Worm (Caenorhabditis elegans): ENCODE measurements around the gene F17C11.6.

The F17C11.6 gene

DNA sequence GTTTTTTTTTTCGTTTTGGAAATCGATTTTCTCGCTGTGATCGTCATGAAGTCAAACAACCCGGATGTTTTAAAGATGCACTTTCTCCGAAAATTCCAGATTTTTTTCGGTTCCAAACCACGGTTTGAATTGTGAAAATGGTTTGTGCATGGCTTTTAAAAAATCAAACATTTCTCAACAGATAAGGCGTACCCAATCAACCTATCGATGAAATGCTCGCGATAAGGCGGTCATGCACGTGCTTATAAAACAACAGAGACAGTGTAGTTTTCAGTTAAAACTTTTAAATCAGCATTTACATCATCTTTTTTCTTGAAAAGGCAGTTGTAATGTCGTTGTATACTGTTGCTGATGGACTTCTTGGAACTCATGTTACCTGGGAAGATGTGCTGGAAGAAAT, 22.5 kb upstream of the F17C11.6 start, which contains the start of gene F58B4.5 (continued):
- no peak for TF ChIP-seq jun-1 (tag; optimal IDR thresholded peaks at IDR 0.05)
- no peak for TF ChIP-seq F10B5.3 (tag; optimal IDR thresholded peaks at IDR 0.05)
- TF ChIP-seq madf-9 (GFP tag; conservative IDR thresholded peaks at IDR 0.05): no peak
- no peak for TF ChIP-seq ceh-32 (tag; optimal IDR thresholded peaks at IDR 0.05; ENCODE audit: poor library complexity)
- TF ChIP-seq arid-1 (GFP tag; conservative IDR thresholded peaks at IDR 0.05): no peak
- peak; percentile 73 for TF ChIP-seq hlh-11 (tag; optimal IDR thresholded peaks at IDR 0.05)

DNA sequence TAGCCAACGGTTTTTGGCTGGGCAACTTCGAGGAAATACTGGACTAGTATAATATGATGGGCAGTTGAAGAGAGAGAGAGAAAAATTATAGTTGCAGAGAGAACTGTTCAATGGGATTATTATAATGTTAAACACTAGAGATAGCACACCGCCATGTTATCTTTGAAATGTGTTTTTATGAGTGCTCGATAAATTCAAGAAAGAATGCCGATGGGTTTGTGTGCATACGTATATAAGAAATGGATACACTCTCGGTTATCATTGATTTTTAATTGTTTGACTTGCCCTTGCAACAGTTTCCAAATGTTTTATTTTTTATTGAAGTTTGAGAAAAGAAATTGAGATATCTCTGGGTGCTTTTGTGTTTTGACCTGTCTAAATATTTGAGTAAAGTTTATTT, 18.2 kb upstream of the F17C11.6 start, which contains the start of gene F17C11.12:
TSS of gene F17C11.12 (minus strand) at position 240 of the 400 bp plus-strand sequence.
- peak; percentile 8 for TF ChIP-seq nhr-77 (tag; optimal IDR thresholded peaks at IDR 0.05)
- no peak for TF ChIP-seq daf-16 (GFP tag; optimal IDR thresholded peaks at IDR 0.05)
- peak; percentile 52 for TF ChIP-seq daf-16 (tag; optimal IDR thresholded peaks at IDR 0.05)
- peak; percentile 89 for TF ChIP-seq php-3 (GFP tag; IDR thresholded peaks at IDR 0.05)
- TF ChIP-seq dmd-8 (GFP tag; IDR thresholded peaks at IDR 0.05): no peak
- peak; percentile 74 for TF ChIP-seq dve-1 (tag; optimal IDR thresholded peaks at IDR 0.05; ENCODE audit: insufficient read depth)
- peak; percentile 89 for TF ChIP-seq pqm-1 (tag; optimal IDR thresholded peaks at IDR 0.05)
- no peak for TF ChIP-seq Y105C5A.15 (GFP tag; IDR thresholded peaks at IDR 0.05)
- TF ChIP-seq dmd-6 (GFP tag; IDR thresholded peaks at IDR 0.05): peak; percentile 59
- no peak for TF ChIP-seq dmd-9 (GFP tag; IDR thresholded peaks at IDR 0.05)
- TF ChIP-seq nhr-28 (tag; optimal IDR thresholded peaks at IDR 0.05): peak; percentile 84
- TF ChIP-seq nhr-10 (tag; optimal IDR thresholded peaks at IDR 0.05): peak; percentile 3
- TF ChIP-seq hlh-11 (tag; optimal IDR thresholded peaks at IDR 0.05): peak; percentile 42
- TF ChIP-seq zfp-2 (tag; optimal IDR thresholded peaks at IDR 0.05): no peak

DNA sequence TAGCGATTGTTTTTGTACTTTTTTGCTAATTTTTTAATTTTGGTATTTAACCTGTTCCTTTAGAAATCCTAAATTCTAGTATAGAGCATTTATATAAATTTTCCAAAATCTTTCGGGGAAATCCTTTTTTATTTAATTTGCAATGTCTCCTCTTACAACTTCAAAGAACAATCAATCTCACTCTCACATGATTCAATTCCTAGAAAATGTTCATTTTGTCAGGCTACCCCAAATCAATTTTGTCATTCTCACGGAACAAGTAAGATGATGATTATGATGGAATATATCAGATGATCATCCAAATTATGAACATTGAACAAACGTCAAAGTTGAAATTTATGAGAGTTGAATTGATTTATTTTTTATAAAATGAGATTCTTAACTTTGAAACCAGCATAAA, 17.6 kb upstream of the F17C11.6 start:
- TF ChIP-seq mdl-1 (tag; optimal IDR thresholded peaks at IDR 0.05) (peak in 1 of 2 experiments; percentile 29), nhr-25 (tag; optimal IDR thresholded peaks at IDR 0.05; ENCODE audit: borderline replicate concordance, insufficient read depth) (no peak), lsy-2 (tag; optimal IDR thresholded peaks at IDR 0.05) (peak in 1 of 2 experiments; percentile 76), egl-27 (tag; optimal IDR thresholded peaks at IDR 0.05) (no peak), arid-1 (GFP tag; conservative IDR thresholded peaks at IDR 0.05) (no peak), lin-13 (GFP tag; optimal IDR thresholded peaks at IDR 0.05) (no peak), unc-39 (tag; optimal IDR thresholded peaks at IDR 0.05) (no peak), gei-8 (GFP tag; optimal IDR thresholded peaks at IDR 0.05) (peak; percentile 43), daf-16 (GFP tag; optimal IDR thresholded peaks at IDR 0.05) (no peak), daf-16 (tag; optimal IDR thresholded peaks at IDR 0.05) (peak; percentile 22), Y5F2A.4 (GFP tag; optimal IDR thresholded peaks at IDR 0.05) (no peak), hif-1 (tag; optimal IDR thresholded peaks at IDR 0.05) (peak in 1 of 2 experiments; percentile 43), T20F7.1 (GFP tag; optimal IDR thresholded peaks at IDR 0.05) (no peak), ztf-7 (tag; optimal IDR thresholded peaks at IDR 0.05) (peak; percentile 93), daf-12 (tag; optimal IDR thresholded peaks at IDR 0.05) (no peak), T26A8.4 (GFP tag; IDR thresholded peaks at IDR 0.05) (peak; percentile 32; the same call in 1 of the 2 replicates), mxl-2 (GFP tag; conservative IDR thresholded peaks at IDR 0.05) (no peak), lin-38 (GFP tag; IDR thresholded peaks at IDR 0.05) (0 out of 2 replicates have a peak, but pooled peaks have one; percentile 23), nhr-11 (tag; optimal IDR thresholded peaks at IDR 0.05) (peak; percentile 22), ceh-20 (GFP tag; IDR thresholded peaks at IDR 0.05) (peak; percentile 23; the same call in 1 of the 2 replicates), nhr-28 (tag; optimal IDR thresholded peaks at IDR 0.05) (peak; percentile 48), nhr-237 (tag; optimal IDR thresholded peaks at IDR 0.05) (no peak), pqm-1 (tag; optimal IDR thresholded peaks at IDR 0.05) (no peak), ceh-28 (tag; optimal IDR thresholded peaks at IDR 0.05) (no peak), hlh-30 (tag; optimal IDR thresholded peaks at IDR 0.05; ENCODE audit: insufficient read depth) (peak; percentile 85), daf-19 (GFP tag; conservative IDR thresholded peaks at IDR 0.05) (no peak), jun-1 (tag; optimal IDR thresholded peaks at IDR 0.05) (no peak), mep-1 (tag; optimal IDR thresholded peaks at IDR 0.05) (peak; percentile 70), dve-1 (tag; optimal IDR thresholded peaks at IDR 0.05; ENCODE audit: insufficient read depth) (peak; percentile 37), aha-1 (tag) (peak; percentile 30), lim-7 (GFP tag; IDR thresholded peaks at IDR 0.05) (no peak), mdt-29 (GFP tag; IDR thresholded peaks at IDR 0.05) (peak; percentile 31; the same call in 1 of the 2 replicates), F26F4.8 (GFP tag; conservative IDR thresholded peaks at IDR 0.05) (no peak), dmd-9 (GFP tag; IDR thresholded peaks at IDR 0.05) (no peak), snpc-4 (tag; optimal IDR thresholded peaks at IDR 0.05) (no peak), dmd-6 (GFP tag; IDR thresholded peaks at IDR 0.05) (peak; percentile 65)

Measured in whole organism, L4 larva.